Fruit fly (Drosophila melanogaster): ENCODE data around the gene AttD.

DNA sequence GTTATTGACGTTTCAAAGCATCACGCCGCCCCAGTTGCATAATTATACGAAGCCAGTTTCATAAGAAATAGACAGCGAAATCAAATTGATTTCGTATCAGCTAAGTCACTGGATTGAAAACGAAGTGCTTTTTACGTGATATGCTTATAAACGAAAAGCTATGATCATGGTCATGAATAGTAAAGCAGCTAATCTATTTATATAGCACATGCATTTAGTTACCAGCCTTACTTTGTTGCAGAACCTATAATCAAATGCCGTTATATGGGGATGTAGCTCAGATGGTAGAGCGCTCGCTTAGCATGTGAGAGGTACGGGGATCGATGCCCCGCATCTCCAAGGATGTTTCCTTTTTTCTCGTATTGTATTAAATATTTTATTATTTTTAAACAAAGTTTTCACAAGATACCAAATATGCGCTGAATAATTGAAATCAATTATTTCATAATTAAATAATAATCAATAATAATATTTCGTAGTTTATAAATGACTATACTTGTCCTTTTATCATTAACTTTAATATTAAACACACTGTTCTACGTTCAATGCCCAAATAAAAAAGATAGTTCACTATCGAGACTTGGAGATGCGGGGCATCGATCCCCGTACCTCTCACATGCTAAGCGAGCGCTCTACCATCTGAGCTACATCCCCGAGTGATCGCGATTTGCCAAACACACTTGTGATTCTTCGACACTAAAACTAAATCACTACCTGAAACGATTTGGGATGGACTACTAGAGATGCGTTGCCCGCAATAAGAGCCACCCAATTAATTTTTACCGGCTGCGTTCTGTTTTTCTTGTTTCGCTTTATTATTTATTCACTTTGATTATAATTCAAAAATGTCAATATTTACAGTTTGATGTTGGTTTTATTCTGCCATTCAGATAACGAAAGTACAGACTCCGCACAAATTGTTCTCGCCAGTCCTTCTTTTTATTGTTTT lies 21.3 kb downstream of the AttD start:
- no peak for TF ChIP-seq Sin3A (optimal IDR thresholded peaks at IDR 0.05)
- TF ChIP-seq h (optimal IDR thresholded peaks at IDR 0.05): no peak
- TF ChIP-seq psq (optimal IDR thresholded peaks at IDR 0.05): no peak
- TF ChIP-seq Myc (optimal IDR thresholded peaks at IDR 0.05): no peak
- no peak for TF ChIP-seq insv (optimal IDR thresholded peaks at IDR 0.05)
- TF ChIP-seq ttk (optimal IDR thresholded peaks at IDR 0.05): no peak

Measured in Kc167 (cell line).